Worm (Caenorhabditis elegans): ENCODE results near the gene flp-1.
A peak's percentile ranks its signal among the peaks of the same experiment; 100 is the strongest.

Gene flp-1

ce11 chrIV:9191183-9191582 is 46.7 kb downstream of the flp-1 start (continued):
- TF ChIP-seq die-1 (tag; optimal IDR thresholded peaks at IDR 0.05), result peak; percentile 84
- peak; percentile 48 for TF ChIP-seq unc-130 (GFP tag; optimal IDR thresholded peaks at IDR 0.05)
- peak; percentile 98 for TF ChIP-seq tbp1 (GFP tag; optimal IDR thresholded peaks at IDR 0.05)
- TF ChIP-seq zfh-2 (GFP tag; conservative IDR thresholded peaks at IDR 0.05), result no peak
- TF ChIP-seq dpff-1 (tag; optimal IDR thresholded peaks at IDR 0.05), result no peak
- TF ChIP-seq nhr-120 (GFP tag; IDR thresholded peaks at IDR 0.05), result no peak
- TF ChIP-seq B0336.3 (GFP tag; IDR thresholded peaks at IDR 0.05), result no peak
- no peak for TF ChIP-seq F57C9.4 (tag; optimal IDR thresholded peaks at IDR 0.05)
- peak; percentile 87 for TF ChIP-seq nfyb-1 (GFP tag; IDR thresholded peaks at IDR 0.05)
- TF ChIP-seq F10E7.11 (tag; optimal IDR thresholded peaks at IDR 0.05), result peak; percentile 30
- peak; percentile 27 for TF ChIP-seq ztf-26 (tag; optimal IDR thresholded peaks at IDR 0.05)
- 0 out of 2 replicates have a peak, but pooled peaks have one; percentile 5 for TF ChIP-seq madf-8 (GFP tag; conservative IDR thresholded peaks at IDR 0.05)
- TF ChIP-seq lsy-27 (tag; optimal IDR thresholded peaks at IDR 0.05; ENCODE audit: borderline replicate concordance, insufficient read depth), result peak; percentile 29
- no peak for TF ChIP-seq ztf-3 (GFP tag; optimal IDR thresholded peaks at IDR 0.05)
- no peak for TF ChIP-seq nfya-1 (tag; optimal IDR thresholded peaks at IDR 0.05; ENCODE audit: borderline replicate concordance, insufficient read depth)
- peak; percentile 62 for TF ChIP-seq zim-3 (tag; optimal IDR thresholded peaks at IDR 0.05)
- TF ChIP-seq F33H1.4 (GFP tag; IDR thresholded peaks at IDR 0.05), result peak; percentile 27; the same call in 1 of the 2 replicates
- TF ChIP-seq ceh-27 (GFP tag; optimal IDR thresholded peaks at IDR 0.05), result peak; percentile 84

ce11 chrIV:9192522-9192921 is 48.0 kb downstream of the flp-1 start, which contains the start of gene C46C2.5:
TSS of gene C46C2.5 (minus strand) at chrIV:9192622.
- TF ChIP-seq ccch-3 (GFP tag; optimal IDR thresholded peaks at IDR 0.05) (no peak), nfya-2 (GFP tag; IDR thresholded peaks at IDR 0.05) (no peak), madf-6 (GFP tag; IDR thresholded peaks at IDR 0.05) (no peak)

ce11 chrIV:9194524-9194923 is 50.0 kb downstream of the flp-1 start, which contains the start of gene C46C2.7:
TSS of gene C46C2.7 (plus strand) at chrIV:9194824.
- TF ChIP-seq hmg-1.2 (GFP tag; IDR thresholded peaks at IDR 0.05), result peak; percentile 86
